Fruit fly (Drosophila melanogaster) whole organism, embryonic: ENCODE data around the gene Drs.

Experiments used
- Ada2b ChIP-seq: fragments of 200-800 bp; sonication (Bioruptor generic); IDR thresholded peaks from 2 replicates; pipeline ENCODE4 v1.3.6; 2022; ENCODE audit warnings: missing biosample characterization, missing genetic modification characterization
- Atf3 ChIP-seq: fragments of 200-800 bp; sonication (Bioruptor generic); optimal IDR thresholded peaks from 3 replicates; lab custom pipeline; 2016; ENCODE audit warnings: missing biosample characterization, missing genetic modification characterization
- CG10209 ChIP-seq: fragments of 200-800 bp; sonication (Bioruptor generic); optimal IDR thresholded peaks from 3 replicates; lab custom pipeline; 2017; ENCODE audit warnings: missing biosample characterization, mild to moderate bottlenecking, missing genetic modification characterization, missing genetic modification reagents
- CG1024 ChIP-seq: fragments of 200-800 bp; sonication (Bioruptor generic); IDR thresholded peaks from 2 replicates; pipeline ENCODE4 v1.3.6; 2022; ENCODE audit warnings: missing biosample characterization, missing genetic modification characterization
- CG10274 ChIP-seq: fragments of 200-800 bp; sonication (Bioruptor generic); optimal IDR thresholded peaks from 3 replicates; lab custom pipeline; 2017; ENCODE audit warnings: missing biosample characterization, mild to moderate bottlenecking, missing genetic modification characterization
- CG10366 ChIP-seq: fragments of 200-800 bp; sonication (Bioruptor generic); IDR thresholded peaks from 2 replicates; pipeline ENCODE4 v1.3.6; 2022; ENCODE audit warnings: missing biosample characterization, missing genetic modification characterization
- CG10431 ChIP-seq: fragments of 200-800 bp; sonication (Bioruptor generic); optimal IDR thresholded peaks from 3 replicates; lab custom pipeline; 2018; ENCODE audit warnings: missing biosample characterization, mild to moderate bottlenecking, missing genetic modification characterization
- CG11504 ChIP-seq: fragments of 200-800 bp; sonication (Bioruptor generic); optimal IDR thresholded peaks from 3 replicates; lab custom pipeline; 2019; ENCODE audit warnings: missing biosample characterization, mild to moderate bottlenecking, missing genetic modification characterization, moderate library complexity
- CG12391 ChIP-seq: fragments of 200-800 bp; sonication (Bioruptor generic); optimal IDR thresholded peaks from 3 replicates; lab custom pipeline; 2018; ENCODE audit warnings: missing biosample characterization, mild to moderate bottlenecking, missing genetic modification characterization, moderate library complexity
- CG14667 ChIP-seq: fragments of 200-800 bp; sonication (Bioruptor generic); IDR thresholded peaks from 2 replicates; pipeline ENCODE4 v1.3.6; 2022; ENCODE audit warnings: missing biosample characterization, missing genetic modification characterization
- CG15514 ChIP-seq: fragments of 200-800 bp; sonication (Bioruptor generic); optimal IDR thresholded peaks from 3 replicates; lab custom pipeline; 2017; ENCODE audit warnings: missing biosample characterization, missing genetic modification characterization, mild to moderate bottlenecking, moderate library complexity, missing genetic modification reagents
- CG16815 ChIP-seq: fragments of 200-800 bp; sonication (Bioruptor generic); optimal IDR thresholded peaks from 3 replicates; lab custom pipeline; 2017; ENCODE audit warnings: missing biosample characterization, mild to moderate bottlenecking, missing genetic modification characterization
- CG18262 ChIP-seq: fragments of 200-800 bp; optimal IDR thresholded peaks from 3 replicates; lab custom pipeline; 2019; ENCODE audit warnings: missing biosample characterization, mild to moderate bottlenecking, missing genetic modification characterization, moderate library complexity
- CG2678 ChIP-seq: fragments of 200-800 bp; sonication (Bioruptor generic); optimal IDR thresholded peaks from 3 replicates; lab custom pipeline; 2019; ENCODE audit warnings: missing biosample characterization, mild to moderate bottlenecking, missing genetic modification characterization, moderate library complexity
- CG32767 ChIP-seq: fragments of 200-800 bp; sonication (Bioruptor generic); IDR thresholded peaks from 2 replicates; pipeline ENCODE4 v1.3.6; 2022; ENCODE audit warnings: missing biosample characterization, missing genetic modification characterization
- CG3726 ChIP-seq: fragments of 200-800 bp; sonication (Bioruptor generic); IDR thresholded peaks from 3 replicates; pipeline ENCODE4, ENCODE4 v1.3.6; 2022; ENCODE audit warnings: missing biosample characterization, missing genetic modification characterization
- CG5180 ChIP-seq: fragments of 200-800 bp; sonication (Bioruptor generic); optimal IDR thresholded peaks from 3 replicates; lab custom pipeline; 2017; ENCODE audit warnings: missing biosample characterization, missing genetic modification characterization, mild to moderate bottlenecking, moderate library complexity, missing genetic modification reagents
- CG6272 ChIP-seq: fragments of 200-800 bp; sonication (Bioruptor generic); IDR thresholded peaks from 2 replicates; pipeline ENCODE4 v1.3.6; 2022; ENCODE audit warnings: missing biosample characterization, missing genetic modification characterization
- CG6689 ChIP-seq: fragments of 200-800 bp; sonication (Bioruptor generic); IDR thresholded peaks from 2 replicates; pipeline ENCODE4 v1.3.6; 2022; ENCODE audit warnings: missing biosample characterization, missing genetic modification characterization
- CG7987 ChIP-seq: fragments of 200-800 bp; sonication (Bioruptor generic); optimal IDR thresholded peaks from 2 replicates; lab custom pipeline; 2018; ENCODE audit warnings: missing biosample characterization, mild to moderate bottlenecking, missing genetic modification characterization, moderate library complexity
- CG8359 ChIP-seq: fragments of 200-800 bp; sonication (Bioruptor generic); optimal IDR thresholded peaks from 2 replicates; lab custom pipeline; 2017; ENCODE audit warnings: missing biosample characterization, mild to moderate bottlenecking, missing genetic modification characterization, borderline replicate concordance
- CG9437 ChIP-seq: fragments of 200-800 bp; sonication (Bioruptor generic); optimal IDR thresholded peaks from 2 replicates; lab custom pipeline; 2018; ENCODE audit warnings: missing biosample characterization, mild to moderate bottlenecking, missing genetic modification characterization
- Camta ChIP-seq: fragments of 200-800 bp; sonication (Bioruptor generic); optimal IDR thresholded peaks from 2 replicates; lab custom pipeline; 2016; ENCODE audit warnings: missing biosample characterization, missing genetic modification characterization
- Hr51 ChIP-seq, 2 experiments: fragments of 200-800 bp; sonication (Bioruptor generic); optimal IDR thresholded peaks; 2 replicates in 1 of 2; 3 replicates in 1 of 2; lab custom pipeline; 2016 to 2018; ENCODE audit warnings: missing biosample characterization in 2 of 2, missing genetic modification characterization in 2 of 2, mild to moderate bottlenecking in 1 of 2, moderate library complexity in 1 of 2
- Lhr ChIP-seq: fragments of 200-800 bp; sonication (Bioruptor generic); optimal IDR thresholded peaks from 3 replicates; lab custom pipeline; 2017; ENCODE audit warnings: mild to moderate bottlenecking, missing biosample characterization, missing genetic modification reagents, missing genetic modification characterization
- Meics ChIP-seq: fragments of 200-800 bp; sonication (Bioruptor generic); optimal IDR thresholded peaks from 2 replicates; lab custom pipeline; 2017; ENCODE audit warnings: missing biosample characterization, mild to moderate bottlenecking, missing genetic modification characterization
- NC2β ChIP-seq: fragments of 200-800 bp; sonication (Bioruptor generic); optimal IDR thresholded peaks from 2 replicates; lab custom pipeline; 2016; ENCODE audit warnings: missing biosample characterization, missing genetic modification characterization
- Pdp1 ChIP-seq, 2 experiments: fragments of 200-800 bp; sonication (Bioruptor generic); optimal IDR thresholded peaks; 3 replicates each; lab custom pipeline; 2016; ENCODE audit warnings: missing biosample characterization in 2 of 2, missing genetic modification characterization in 2 of 2, mild to moderate bottlenecking in 1 of 2, moderate library complexity in 1 of 2
- Sin3A ChIP-seq: fragments of >200 bp; optimal IDR thresholded peaks from 2 replicates; lab custom pipeline; 2018
- da ChIP-seq: fragments of 200-800 bp; sonication (Bioruptor generic); optimal IDR thresholded peaks from 2 replicates; lab custom pipeline; 2016; ENCODE audit warnings: missing biosample characterization, missing genetic modification characterization
- en ChIP-seq: fragments of 200-800 bp; sonication (Bioruptor generic); optimal IDR thresholded peaks from 2 replicates; lab custom pipeline; 2016; ENCODE audit warnings: missing biosample characterization, missing genetic modification characterization
- exex ChIP-seq: fragments of 200-800 bp; sonication (Bioruptor generic); optimal IDR thresholded peaks from 4 replicates; lab custom pipeline; 2018; ENCODE audit warnings: missing biosample characterization, mild to moderate bottlenecking, missing genetic modification characterization, moderate library complexity
- fu2 ChIP-seq: fragments of 200-800 bp; sonication (Bioruptor generic); optimal IDR thresholded peaks from 2 replicates; lab custom pipeline; 2016; ENCODE audit warnings: missing biosample characterization, missing genetic modification characterization
- gro ChIP-seq: fragments of 200-800 bp; sonication (Bioruptor generic); optimal IDR thresholded peaks from 2 replicates; lab custom pipeline; 2016; ENCODE audit warnings: missing biosample characterization, missing genetic modification characterization
- gsb-n ChIP-seq: fragments of 200-800 bp; sonication (Bioruptor generic); optimal IDR thresholded peaks from 3 replicates; lab custom pipeline; 2018; ENCODE audit warnings: missing biosample characterization, mild to moderate bottlenecking, missing genetic modification characterization
- hkb ChIP-seq, 2 experiments: fragments of 200-800 bp in 1 of 2; fragments of >200 bp in 1 of 2; sonication (Bioruptor generic) in 1 of 2; IDR thresholded peaks in 1 of 2; optimal IDR thresholded peaks in 1 of 2; 2 replicates each; pipeline versions ENCODE4 v1.3.6 to Lab custom; 2017 to 2022; ENCODE audit warnings: missing biosample characterization in 1 of 2, missing genetic modification characterization in 1 of 2
- jing ChIP-seq: fragments of 200-800 bp; sonication (Bioruptor generic); optimal IDR thresholded peaks from 2 replicates; lab custom pipeline; 2018; ENCODE audit warnings: missing biosample characterization, mild to moderate bottlenecking, missing genetic modification characterization
- jumu ChIP-seq: fragments of 200-800 bp; sonication (Bioruptor generic); optimal IDR thresholded peaks from 3 replicates; lab custom pipeline; 2016; ENCODE audit warnings: missing biosample characterization, missing genetic modification characterization
- lbe ChIP-seq: fragments of 200-800 bp; sonication (Bioruptor generic); optimal IDR thresholded peaks from 2 replicates; lab custom pipeline; 2016; ENCODE audit warnings: missing biosample characterization, mild to moderate bottlenecking, missing genetic modification characterization
- org-1 ChIP-seq: fragments of 200-800 bp; sonication (Bioruptor generic); optimal IDR thresholded peaks from 2 replicates; lab custom pipeline; 2017; ENCODE audit warnings: missing biosample characterization, missing genetic modification characterization
- pan ChIP-seq, 4 experiments: fragments of >200 bp in 3 of 4; fragments of 200-800 bp in 1 of 4; sonication (Bioruptor generic) in 1 of 4; optimal IDR thresholded peaks in 3 of 4; IDR thresholded peaks in 1 of 4; 2 replicates each; pipeline versions ENCODE4 v1.3.6 to Lab custom; 2017 to 2022; ENCODE audit warnings: missing biosample characterization in 2 of 4, missing genetic modification characterization in 2 of 4, mixed read lengths in 1 of 4
- seq ChIP-seq: fragments of 200-800 bp; sonication (Bioruptor generic); IDR thresholded peaks from 2 replicates; pipeline ENCODE4 v1.3.6; 2022; ENCODE audit warnings: missing biosample characterization, missing genetic modification characterization
- sqz ChIP-seq: fragments of 200-800 bp; sonication (Bioruptor generic); optimal IDR thresholded peaks from 3 replicates; lab custom pipeline; 2018; ENCODE audit warnings: missing biosample characterization, mild to moderate bottlenecking, missing genetic modification characterization
- stc ChIP-seq: fragments of 200-800 bp; sonication (Bioruptor generic); IDR thresholded peaks from 2 replicates; pipeline ENCODE4 v1.3.6; 2022; ENCODE audit warnings: missing biosample characterization, missing genetic modification characterization
- tin ChIP-seq: fragments of 200-800 bp; sonication (Bioruptor generic); optimal IDR thresholded peaks from 3 replicates; lab custom pipeline; 2016; ENCODE audit warnings: missing biosample characterization, missing genetic modification characterization
- tio ChIP-seq: fragments of 200-800 bp; sonication (Bioruptor generic); optimal IDR thresholded peaks from 2 replicates; lab custom pipeline; 2017; ENCODE audit warnings: missing biosample characterization, missing genetic modification characterization, inconsistent platforms
- vvl ChIP-seq: fragments of 200-800 bp; sonication (Bioruptor generic); IDR thresholded peaks from 2 replicates; pipeline ENCODE4 v1.3.6; 2022; ENCODE audit warnings: missing biosample characterization, missing genetic modification characterization
- wdn ChIP-seq: fragments of 200-800 bp; sonication (Bioruptor generic); IDR thresholded peaks from 2 replicates; pipeline ENCODE4 v1.3.6; 2022; ENCODE audit warnings: missing biosample characterization, missing genetic modification characterization
- wor ChIP-seq: fragments of 200-800 bp; sonication (Bioruptor generic); IDR thresholded peaks from 2 replicates; pipeline ENCODE4 v1.3.6; 2022; ENCODE audit warnings: missing biosample characterization, missing genetic modification characterization
- zen ChIP-seq: fragments of 200-800 bp; sonication (Bioruptor generic); optimal IDR thresholded peaks from 3 replicates; lab custom pipeline; 2018; ENCODE audit warnings: missing biosample characterization, mild to moderate bottlenecking, missing genetic modification characterization, moderate library complexity

Gene Drs

dm6 chr3L:3389666-3390059, 20.3 kb downstream of the Drs start (continued):
- TF ChIP-seq Lhr (no peak), exex (tag; lab: Kevin White, UChicago) (no peak), Sin3A (no peak), tin (GFP tag; lab: Kevin White, UChicago) (peak; percentile 48), CG6689 (GFP tag; lab: Robert Waterston, UW) (0 out of 2 replicates have a peak, but pooled peaks have one; percentile 48), gro (GFP tag; lab: Kevin White, UChicago) (peak; percentile 30), CG14667 (GFP tag; lab: Robert Waterston, UW) (peak; percentile 4; the same call in 1 of the 2 replicates), Ada2b (GFP tag; lab: Robert Waterston, UW) (peak; percentile 48), CG2678 (tag; lab: Kevin White, UChicago) (peak; percentile 70), Hr51 (GFP tag; optimal IDR thresholded peaks at IDR 0.05; lab: Kevin White, UChicago) (peak in 1 of 2 experiments; percentile 34), CG11504 (tag; lab: Kevin White, UChicago) (peak; percentile 79), tio (GFP tag; lab: Kevin White, UChicago) (peak; percentile 9), CG3726 (no peak), CG10274 (peak; percentile 24), CG6272 (GFP tag; lab: Robert Waterston, UW) (0 out of 2 replicates have a peak, but pooled peaks have one; percentile 9), hkb (optimal IDR thresholded peaks at IDR 0.05; lab: Kevin White, UChicago) (no peak), hkb (GFP tag; IDR thresholded peaks at IDR 0.05; lab: Robert Waterston, UW) (peak; percentile 53), CG16815 (GFP tag; lab: Kevin White, UChicago) (no peak), Meics (peak; percentile 51), CG1024 (GFP tag; lab: Robert Waterston, UW) (no peak), org-1 (GFP tag; lab: Kevin White, UChicago) (peak; percentile 50), wor (peak; percentile 37; the same call in 1 of the 2 replicates), zen (tag; lab: Kevin White, UChicago) (peak; percentile 13), fu2 (no peak), CG10431 (GFP tag; lab: Kevin White, UChicago) (no peak), Pdp1 (GFP tag; optimal IDR thresholded peaks at IDR 0.05; lab: Kevin White, UChicago) (peak in 1 of 2 experiments; percentile 22), CG12391 (tag; lab: Kevin White, UChicago) (no peak), CG9437 (GFP tag; lab: Kevin White, UChicago) (peak; percentile 27), jing (GFP tag; lab: Kevin White, UChicago) (no peak), stc (GFP tag; lab: Robert Waterston, UW) (peak; percentile 68), jumu (GFP tag; lab: Kevin White, UChicago) (peak; percentile 45), wdn (no peak), CG10209 (GFP tag; lab: Kevin White, UChicago) (peak; percentile 28), CG10366 (GFP tag; lab: Robert Waterston, UW) (no peak), CG7987 (GFP tag; lab: Kevin White, UChicago) (no peak), lbe (GFP tag; lab: Kevin White, UChicago) (peak; percentile 50), CG8359 (GFP tag; lab: Kevin White, UChicago) (no peak), da (GFP tag; lab: Kevin White, UChicago) (no peak), CG32767 (no peak), en (GFP tag; lab: Kevin White, UChicago) (no peak), CG15514 (peak; percentile 30), gsb-n (tag; lab: Kevin White, UChicago) (peak; percentile 36), seq (no peak), pan (optimal IDR thresholded peaks at IDR 0.05; lab: Kevin White, UChicago) (no peak), pan (GFP tag; optimal IDR thresholded peaks at IDR 0.05 in 1 of 2, IDR thresholded peaks at IDR 0.05 in 1 of 2) (peak in 1 of 2 experiments; percentile 55), CG5180 (GFP tag; lab: Kevin White, UChicago) (peak; percentile 27), Camta (peak; percentile 24), sqz (no peak), NC2β (GFP tag; lab: Kevin White, UChicago) (no peak), Atf3 (peak; percentile 13), CG18262 (tag; lab: Kevin White, UChicago) (peak; percentile 84), vvl (GFP tag; lab: Robert Waterston, UW) (peak; percentile 40)
